Worm (Caenorhabditis elegans) whole organism, L4 larva: ENCODE measurements around the gene R10E4.9.

Source experiments
- aly-2 ChIP-seq: sonication (generic microtip); optimal IDR thresholded peaks from 2 replicates; lab custom pipeline; 2018; ENCODE audit warnings: missing biosample characterization, missing genetic modification characterization
- ama-1 ChIP-seq: fragments of 150-350 bp; optimal IDR thresholded peaks from 2 replicates; lab custom pipeline; 2014; ENCODE audit warnings: inconsistent platforms, mixed read lengths
- dmd-6 ChIP-seq: fragments of 200-800 bp; sonication (Bioruptor generic); IDR thresholded peaks from 2 replicates; pipeline ENCODE4 v1.3.6; 2022; ENCODE audit warnings: missing genetic modification reagents, missing genetic modification characterization, missing compliant biosample characterization
- fos-1 ChIP-seq: fragments of 150-350 bp; optimal IDR thresholded peaks from 2 replicates; lab custom pipeline; 2014; ENCODE audit warnings: missing biosample characterization, missing genetic modification characterization
- mep-1 ChIP-seq: fragments of 150-350 bp; sonication (generic microtip); optimal IDR thresholded peaks from 3 replicates; lab custom pipeline; 2014; ENCODE audit warnings: missing biosample characterization, missing genetic modification characterization
- mes-2 ChIP-seq: sonication (generic microtip); optimal IDR thresholded peaks from 2 replicates; lab custom pipeline; 2016; ENCODE audit warnings: missing genotype, mild to moderate bottlenecking, missing genetic modification characterization, missing compliant biosample characterization; ENCODE audit not compliant: poor library complexity, severe bottlenecking
- mxl-2 ChIP-seq: fragments of 200-800 bp; sonication (Bioruptor generic); conservative IDR thresholded peaks from 2 replicates; pipeline ENCODE4 v1.3.6; 2022; ENCODE audit warnings: missing genetic modification reagents, missing genetic modification characterization, missing compliant biosample characterization
- rbr-2 ChIP-seq: sonication (generic microtip); optimal IDR thresholded peaks from 2 replicates; lab custom pipeline; 2016; ENCODE audit warnings: missing genotype, missing genetic modification characterization, missing compliant biosample characterization
- saeg-2 ChIP-seq: fragments of 200-800 bp; sonication (Bioruptor generic); IDR thresholded peaks from 2 replicates; pipeline ENCODE4 v1.3.6; 2022; ENCODE audit warnings: missing genetic modification reagents, missing genetic modification characterization, missing compliant biosample characterization
- snpc-4 ChIP-seq: fragments of 150-350 bp; optimal IDR thresholded peaks from 2 replicates; lab custom pipeline; 2014; ENCODE audit warnings: missing biosample characterization, missing genetic modification characterization
- unc-39 ChIP-seq: sonication (generic microtip); optimal IDR thresholded peaks from 2 replicates; lab custom pipeline; 2017; ENCODE audit warnings: missing biosample characterization, missing genetic modification characterization
- unc-62 ChIP-seq, 3 experiments: fragments of 150-350 bp in 1 of 3; sonication (generic microtip); optimal IDR thresholded peaks in 2 of 3; peaks in 1 of 3; 1 replicate in 1 of 3; 2 replicates in 2 of 3; lab custom pipeline; 2014 to 2017; ENCODE audit warnings: missing biosample characterization in 3 of 3, missing genetic modification characterization in 3 of 3, missing genetic modification reagents in 3 of 3, missing genotype in 1 of 3

DNA sequence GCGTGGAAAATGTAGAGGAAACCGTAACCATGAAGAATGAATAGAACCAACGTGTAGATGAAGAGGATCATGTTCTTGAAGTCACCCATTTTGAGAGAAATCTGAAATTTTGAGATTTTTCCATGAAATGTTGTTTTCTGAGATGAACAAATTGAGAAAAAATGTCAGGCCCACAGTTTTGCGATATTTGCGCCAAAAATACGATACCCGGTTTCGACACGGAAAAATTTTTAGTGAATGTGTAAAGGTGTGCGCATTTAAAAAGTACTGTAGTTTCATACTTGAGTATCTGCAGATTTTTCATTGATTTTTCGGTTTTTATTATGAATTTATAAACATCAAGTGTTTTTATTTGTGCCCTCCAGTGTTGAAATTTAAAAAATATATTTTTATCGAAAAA is at the start of gene R10E4.9:
- TF ChIP-seq fos-1 (tag; lab: Kevin White, UChicago) (no peak), rbr-2 (no peak), snpc-4 (tag; lab: Kevin White, UChicago) (no peak), mxl-2 (GFP tag; lab: Robert Waterston, UW) (no peak), dmd-6 (GFP tag; lab: Robert Waterston, UW) (no peak), saeg-2 (GFP tag; lab: Robert Waterston, UW) (no peak), ama-1 (lab: Kevin White, UChicago) (no peak), unc-39 (tag; lab: Kevin White, UChicago) (no peak), mes-2 (tag; lab: Kevin White, UChicago) (no peak), unc-62 (GFP tag; optimal IDR thresholded peaks at IDR 0.05 in 1 of 2; lab: Kevin White, UChicago) (no peak), unc-62 (tag; optimal IDR thresholded peaks at IDR 0.05; lab: Kevin White, UChicago) (no peak), mep-1 (no peak), aly-2 (tag; lab: Kevin White, UChicago) (no peak)
